Fruit fly (Drosophila melanogaster) whole organism, prepupa: Measurements from ENCODE around the gene gskt.

ENCODE experiments used
- CG3032 ChIP-seq: fragments of 200-800 bp; optimal IDR thresholded peaks from 2 replicates; lab custom pipeline; 2019; ENCODE audit warnings: missing biosample characterization, mild to moderate bottlenecking, missing genetic modification characterization, moderate library complexity
- CG6854 ChIP-seq: fragments of 200-800 bp; sonication (Bioruptor generic); optimal IDR thresholded peaks from 2 replicates; lab custom pipeline; 2017; ENCODE audit warnings: missing biosample characterization, mild to moderate bottlenecking, missing genetic modification characterization
- Hr39 ChIP-seq: fragments of 200-800 bp; sonication (Bioruptor generic); optimal IDR thresholded peaks from 2 replicates; lab custom pipeline; 2016; ENCODE audit warnings: missing biosample characterization, missing genetic modification characterization

DNA sequence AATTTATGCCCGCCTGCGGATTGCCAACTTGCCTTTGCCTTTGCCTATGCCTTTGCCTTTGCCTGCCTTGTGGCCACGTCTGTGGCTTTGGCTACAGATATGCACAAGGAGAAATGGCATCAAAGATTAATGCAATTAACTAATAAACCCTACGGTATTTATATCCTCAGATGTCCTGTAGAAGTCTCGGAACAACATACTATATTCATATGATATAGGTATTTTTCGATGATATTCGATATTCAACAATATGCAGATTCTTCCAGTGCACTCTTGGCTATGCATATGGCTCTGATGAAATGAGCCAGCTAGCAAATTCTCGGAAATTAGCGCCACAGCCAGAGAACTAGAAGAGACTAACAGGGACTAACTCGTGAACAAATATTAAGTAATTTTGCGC, 35.9 kb upstream of the gskt start:
- TF ChIP-seq CG3032 (peak; percentile 83), CG6854 (GFP tag; lab: Kevin White, UChicago) (no peak), Hr39 (GFP tag; lab: Kevin White, UChicago) (no peak)
